4 worm cellular contexts compared by ENCODE assay signal in the genomic region with DNA sequence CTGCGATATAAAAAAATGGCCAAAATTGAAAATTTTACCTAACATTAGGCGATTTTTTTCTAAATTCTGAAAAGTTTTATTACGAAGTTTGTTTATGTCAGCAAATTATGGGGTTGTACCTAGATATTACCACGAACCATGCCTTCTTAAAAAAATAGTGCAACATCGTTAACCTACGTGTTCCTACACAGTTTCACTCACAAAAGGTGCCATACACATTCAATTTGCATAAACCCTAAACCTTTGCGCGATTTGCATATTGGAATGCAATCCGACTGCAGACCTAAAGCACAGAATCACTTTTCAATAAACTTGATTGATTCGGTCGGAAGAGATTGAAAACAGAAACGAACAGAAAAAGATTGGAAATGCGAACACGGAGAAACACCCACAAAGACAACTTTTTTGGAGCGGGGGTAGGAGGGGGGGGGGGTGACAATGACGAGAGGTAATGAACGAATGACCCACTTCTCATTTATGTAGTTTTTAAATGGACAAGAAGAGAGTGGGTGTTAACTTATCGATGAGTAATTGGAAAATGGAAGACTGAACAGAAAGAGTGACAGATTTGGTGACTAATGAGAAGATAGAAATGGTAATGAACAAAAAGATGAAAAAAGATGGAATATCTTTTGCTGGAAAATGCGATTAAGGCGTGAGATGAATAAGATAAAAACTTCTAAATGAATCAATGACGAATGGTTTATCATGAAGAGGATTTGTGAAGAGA.
TF ChIP-seq lines count a peak whose summit lies in the region.

No protein-coding gene starts in this region.

TF ChIP-seq in whole organism, L1 larva, 84 proteins besides CTCF, POLR2A, EP300 and RAD21:
- no peak for TF ChIP-seq C34B4.2 (tag; optimal IDR thresholded peaks at IDR 0.05; lab: Kevin White, UChicago)
- peak; percentile 37 for TF ChIP-seq mep-1 (tag; optimal IDR thresholded peaks at IDR 0.05; lab: Kevin White, UChicago)
- TF ChIP-seq nhr-85 (tag; lab: Kevin White, UChicago), result peak; percentile 62
- peak; percentile 17 for TF ChIP-seq blmp-1 (tag; optimal IDR thresholded peaks at IDR 0.05; lab: Kevin White, UChicago)

TF ChIP-seq in whole organism, L2 larva, 48 proteins besides CTCF, POLR2A, EP300 and RAD21:
- TF ChIP-seq sma-3 (GFP tag; optimal IDR thresholded peaks at IDR 0.05; lab: Kevin White, UChicago) (peak; percentile 9), fos-1 (tag; optimal IDR thresholded peaks at IDR 0.05; lab: Kevin White, UChicago) (peak; percentile 86), mdl-1 (tag; optimal IDR thresholded peaks at IDR 0.05; lab: Kevin White, UChicago) (no peak)

TF ChIP-seq in whole organism, L3 larva, 47 proteins besides CTCF, POLR2A, EP300 and RAD21:
- TF ChIP-seq unc-62 (GFP tag; optimal IDR thresholded peaks at IDR 0.05; lab: Kevin White, UChicago) (no peak), jun-1 (tag; optimal IDR thresholded peaks at IDR 0.05; lab: Kevin White, UChicago) (no peak), lin-15B (tag; optimal IDR thresholded peaks at IDR 0.05; lab: Kevin White, UChicago) (no peak), egl-5 (tag; optimal IDR thresholded peaks at IDR 0.05; lab: Kevin White, UChicago) (peak; percentile 59), nhr-23 (tag; optimal IDR thresholded peaks at IDR 0.05; lab: Kevin White, UChicago) (peak; percentile 85), nhr-25 (tag; optimal IDR thresholded peaks at IDR 0.05; lab: Kevin White, UChicago) (peak; percentile 28), elt-1 (tag; optimal IDR thresholded peaks at IDR 0.05; lab: Kevin White, UChicago) (peak; percentile 38), elt-3 (tag; optimal IDR thresholded peaks at IDR 0.05; lab: Kevin White, UChicago) (peak in 1 of 3 experiments; percentile 5), pqm-1 (tag; optimal IDR thresholded peaks at IDR 0.05; lab: Kevin White, UChicago) (peak; percentile 7), egl-27 (tag; optimal IDR thresholded peaks at IDR 0.05; lab: Kevin White, UChicago) (no peak), nhr-76 (tag; optimal IDR thresholded peaks at IDR 0.05; lab: Kevin White, UChicago) (no peak), ceh-82 (tag; optimal IDR thresholded peaks at IDR 0.05; lab: Kevin White, UChicago) (no peak), ZK546.5 (tag; optimal IDR thresholded peaks at IDR 0.05; lab: Kevin White, UChicago) (no peak)

TF ChIP-seq in whole organism, L4 larva, 104 proteins besides CTCF, POLR2A, EP300 and RAD21:
- TF ChIP-seq nhr-28 (tag; optimal IDR thresholded peaks at IDR 0.05; lab: Kevin White, UChicago) (peak; percentile 36), aha-1 (tag; lab: Kevin White, UChicago) (peak; percentile 94), unc-62 (GFP tag; optimal IDR thresholded peaks at IDR 0.05 in 1 of 2; lab: Kevin White, UChicago) (peak in 1 of 2 experiments; percentile 89), unc-62 (tag; optimal IDR thresholded peaks at IDR 0.05; lab: Kevin White, UChicago) (no peak), hlh-11 (tag; optimal IDR thresholded peaks at IDR 0.05; lab: Kevin White, UChicago) (peak; percentile 18), nhr-48 (tag; optimal IDR thresholded peaks at IDR 0.05; lab: Kevin White, UChicago) (no peak), daf-16 (GFP tag; optimal IDR thresholded peaks at IDR 0.05; lab: Kevin White, UChicago) (no peak), daf-16 (tag; optimal IDR thresholded peaks at IDR 0.05; lab: Kevin White, UChicago) (peak; percentile 4), php-3 (GFP tag; IDR thresholded peaks at IDR 0.05; lab: Robert Waterston, UW) (no peak)

Comparison
In these comparisons a context has a peak if more than half of its experiments do, and no peak if none do; other contexts are left out.
1. Of the 29 proteins assayed by ChIP-seq in both whole organism, L4 larva and whole organism, L1 larva: peak only in whole organism, L4 larva: aha-1 and nhr-28; only in whole organism, L1 larva: mep-1; in both: none; in neither: 25; mixed calls (peak in some experiments, not most) for 1.